Fruit fly (Drosophila melanogaster) whole organism, pupa: Measurements from ENCODE around the gene Jhbp7.

Experiments used
- CG10348 ChIP-seq: fragments of 200-800 bp; sonication (Bioruptor generic); IDR thresholded peaks from 2 replicates; pipeline ENCODE4 v1.3.6; 2022; ENCODE audit warnings: missing biosample characterization, missing genetic modification characterization
- CG12605 ChIP-seq: fragments of 200-800 bp; sonication (Bioruptor generic); IDR thresholded peaks from 2 replicates; pipeline ENCODE4 v1.3.6; 2022; ENCODE audit warnings: missing biosample characterization, missing genetic modification characterization
- CG13204 ChIP-seq: fragments of 200-800 bp; sonication (Bioruptor generic); optimal IDR thresholded peaks from 2 replicates; lab custom pipeline; 2018; ENCODE audit warnings: missing biosample characterization, mild to moderate bottlenecking, missing genetic modification characterization, moderate library complexity
- CG14655 ChIP-seq: fragments of 200-800 bp; sonication (Bioruptor generic); optimal IDR thresholded peaks from 3 replicates; lab custom pipeline; 2017; ENCODE audit warnings: mild to moderate bottlenecking, missing biosample characterization, missing genetic modification reagents, missing genetic modification characterization
- CG15710 ChIP-seq: fragments of 200-800 bp; sonication (Bioruptor generic); optimal IDR thresholded peaks from 2 replicates; lab custom pipeline; 2018; ENCODE audit warnings: missing biosample characterization, mild to moderate bottlenecking, missing genetic modification characterization, moderate library complexity
- CG17806 ChIP-seq: fragments of 200-800 bp; sonication (Bioruptor generic); optimal IDR thresholded peaks from 2 replicates; lab custom pipeline; 2018; ENCODE audit warnings: missing biosample characterization, mild to moderate bottlenecking, missing genetic modification characterization, moderate library complexity
- CG32121 ChIP-seq: fragments of 200-800 bp; sonication (Bioruptor generic); IDR thresholded peaks from 2 replicates; pipeline ENCODE4 v1.3.6; 2022; ENCODE audit warnings: missing biosample characterization, missing genetic modification characterization
- CG34367 ChIP-seq: fragments of 200-800 bp; sonication (Bioruptor generic); optimal IDR thresholded peaks from 2 replicates; lab custom pipeline; 2018; ENCODE audit warnings: missing biosample characterization, mild to moderate bottlenecking, missing genetic modification characterization
- CG4496 ChIP-seq: fragments of 200-800 bp; sonication (Bioruptor generic); IDR thresholded peaks from 3 replicates; pipeline ENCODE4 v1.3.6; 2022; ENCODE audit warnings: missing biosample characterization, missing genetic modification characterization
- CG8159 ChIP-seq: fragments of 200-800 bp; sonication (Bioruptor generic); optimal IDR thresholded peaks from 3 replicates; lab custom pipeline; 2018; ENCODE audit warnings: missing biosample characterization, mild to moderate bottlenecking, missing genetic modification characterization, moderate library complexity
- CG8301 ChIP-seq: fragments of 200-800 bp; sonication (Bioruptor generic); optimal IDR thresholded peaks from 2 replicates; lab custom pipeline; 2018; ENCODE audit warnings: missing biosample characterization, mild to moderate bottlenecking, missing genetic modification characterization
- CG9948 ChIP-seq: fragments of 200-800 bp; sonication (Bioruptor generic); optimal IDR thresholded peaks from 2 replicates; lab custom pipeline; 2018; ENCODE audit warnings: missing biosample characterization, mild to moderate bottlenecking, missing genetic modification characterization, moderate library complexity
- D1 ChIP-seq: fragments of 200-800 bp; sonication (Bioruptor generic); optimal IDR thresholded peaks from 2 replicates; lab custom pipeline; 2018; ENCODE audit warnings: missing biosample characterization, mild to moderate bottlenecking, missing genetic modification characterization, moderate library complexity
- EcR ChIP-seq: fragments of 200-800 bp; sonication (Bioruptor generic); optimal IDR thresholded peaks from 3 replicates; lab custom pipeline; 2019; ENCODE audit warnings: missing biosample characterization, missing genetic modification characterization, mild to moderate bottlenecking, moderate library complexity, missing genetic modification reagents
- Ets98B ChIP-seq: fragments of 200-800 bp; sonication (Bioruptor generic); IDR thresholded peaks from 2 replicates; pipeline ENCODE4 v1.3.6; 2022; ENCODE audit warnings: missing biosample characterization, missing genetic modification characterization
- Pif1A ChIP-seq: fragments of 200-800 bp; sonication (Bioruptor generic); optimal IDR thresholded peaks from 3 replicates; lab custom pipeline; 2016; ENCODE audit warnings: missing biosample characterization, missing genetic modification characterization
- Pif1B ChIP-seq: fragments of 200-800 bp; sonication (Bioruptor generic); optimal IDR thresholded peaks from 3 replicates; lab custom pipeline; 2016; ENCODE audit warnings: missing biosample characterization, missing genetic modification characterization
- Snoo ChIP-seq: fragments of 200-800 bp; sonication (Bioruptor generic); optimal IDR thresholded peaks from 3 replicates; lab custom pipeline; 2017; ENCODE audit warnings: missing biosample characterization, mild to moderate bottlenecking, missing genetic modification characterization, inconsistent platforms
- fd96Ca ChIP-seq: fragments of 200-800 bp; sonication (Bioruptor generic); IDR thresholded peaks from 3 replicates; pipeline ENCODE4 v1.3.6; 2022; ENCODE audit warnings: missing biosample characterization, missing genetic modification characterization
- gl ChIP-seq: fragments of 200-800 bp; sonication (Bioruptor generic); optimal IDR thresholded peaks from 2 replicates; lab custom pipeline; 2018; ENCODE audit warnings: missing biosample characterization, mild to moderate bottlenecking, missing genetic modification characterization
- rn ChIP-seq: fragments of 200-800 bp; sonication (Bioruptor generic); IDR thresholded peaks from 2 replicates; pipeline ENCODE4 v1.3.6; 2022; ENCODE audit warnings: missing biosample characterization, missing genetic modification characterization

The Jhbp7 gene

dm6 chr3R:25219018-25219417 is 18.4 kb upstream of the Jhbp7 start, which contains the start of gene CG31103:
CG31103 (plus strand) TSS chr3R:25219318.
- no peak for TF ChIP-seq EcR
- TF ChIP-seq Ets98B, result no peak
- TF ChIP-seq CG17806 (tag; lab: Kevin White, UChicago), result no peak
- TF ChIP-seq Snoo (tag; lab: Kevin White, UChicago), result no peak
- no peak for TF ChIP-seq CG10348 (GFP tag; lab: Robert Waterston, UW)
- no peak for TF ChIP-seq CG9948 (tag; lab: Kevin White, UChicago)
- no peak for TF ChIP-seq CG12605 (GFP tag; lab: Robert Waterston, UW)
- TF ChIP-seq CG4496 (GFP tag; lab: Robert Waterston, UW), result no peak
- TF ChIP-seq CG15710, result no peak
- TF ChIP-seq, all 21 proteins: peak for 0

dm6 chr3R:25221203-25221807 is 16.1 kb upstream of the Jhbp7 start, which contains the start of gene Alg9:
Alg9 (plus strand) TSS chr3R:25221589.
- TF ChIP-seq CG8301 (tag; lab: Kevin White, UChicago), result no peak
- no peak for TF ChIP-seq Pif1A (GFP tag; lab: Kevin White, UChicago)
- no peak for TF ChIP-seq CG13204

dm6 chr3R:25225483-25225882 is 11.9 kb upstream of the Jhbp7 start:
- TF ChIP-seq CG13204, result no peak
- TF ChIP-seq Ets98B, result no peak
- no peak for TF ChIP-seq fd96Ca
- TF ChIP-seq Snoo (tag; lab: Kevin White, UChicago), result no peak
- TF ChIP-seq CG15710, result no peak
- TF ChIP-seq EcR, result no peak
- no peak for TF ChIP-seq CG10348 (GFP tag; lab: Robert Waterston, UW)
- TF ChIP-seq CG34367, result no peak
- TF ChIP-seq CG8301 (tag; lab: Kevin White, UChicago), result no peak
- TF ChIP-seq CG32121 (GFP tag; lab: Robert Waterston, UW), result no peak
- no peak for TF ChIP-seq CG14655
- TF ChIP-seq CG9948 (tag; lab: Kevin White, UChicago), result no peak
- no peak for TF ChIP-seq rn (GFP tag; lab: Robert Waterston, UW)
- no peak for TF ChIP-seq CG17806 (tag; lab: Kevin White, UChicago)
- TF ChIP-seq gl (tag; lab: Kevin White, UChicago), result no peak
- no peak for TF ChIP-seq D1 (tag; lab: Kevin White, UChicago)
- TF ChIP-seq CG8159 (tag; lab: Kevin White, UChicago), result no peak
- TF ChIP-seq CG4496 (GFP tag; lab: Robert Waterston, UW), result no peak
- TF ChIP-seq, all 21 proteins: peak for 0

- TF ChIP-seq fd96Ca, result peak; percentile 56
- TF ChIP-seq Ets98B, result peak; percentile 64
- 0 out of 2 replicates have a peak, but pooled peaks have one; percentile 7 for TF ChIP-seq CG10348 (GFP tag; lab: Robert Waterston, UW)
- peak; percentile 92 for TF ChIP-seq CG9948 (tag; lab: Kevin White, UChicago)
- TF ChIP-seq CG17806 (tag; lab: Kevin White, UChicago), result peak; percentile 84
- TF ChIP-seq CG8301 (tag; lab: Kevin White, UChicago), result peak; percentile 94
- TF ChIP-seq rn (GFP tag; lab: Robert Waterston, UW), result peak; percentile 54
- TF ChIP-seq D1 (tag; lab: Kevin White, UChicago), result peak; percentile 73
- TF ChIP-seq CG34367, result peak; percentile 82
- peak; percentile 68 for TF ChIP-seq gl (tag; lab: Kevin White, UChicago)
- peak; percentile 67 for TF ChIP-seq CG13204
- TF ChIP-seq CG15710, result peak; percentile 91
- peak; percentile 76; the same call in 2 of the 3 replicates for TF ChIP-seq CG4496 (GFP tag; lab: Robert Waterston, UW)
- TF ChIP-seq EcR, result no peak
- peak; percentile 92 for TF ChIP-seq Snoo (tag; lab: Kevin White, UChicago)
- peak; percentile 92 for TF ChIP-seq CG8159 (tag; lab: Kevin White, UChicago)
- TF ChIP-seq Pif1B (GFP tag; lab: Kevin White, UChicago), result peak; percentile 90
- TF ChIP-seq CG12605 (GFP tag; lab: Robert Waterston, UW), result peak; percentile 49
- peak; percentile 71; the same call in 1 of the 2 replicates for TF ChIP-seq CG32121 (GFP tag; lab: Robert Waterston, UW)
- peak; percentile 97 for TF ChIP-seq CG14655
- TF ChIP-seq Pif1A (GFP tag; lab: Kevin White, UChicago), result peak; percentile 93
Measured at dm6 chr3R:25232271-25232989, 5.0 kb upstream of the Jhbp7 start, which contains the start of gene Cad96Cb. Cad96Cb (minus strand) TSS chr3R:25232321.

dm6 chr3R:25235362-25235761 is 2.1 kb upstream of the Jhbp7 start, which contains the start of gene Sil1:
Sil1 (minus strand) TSS chr3R:25235529.
- TF ChIP-seq CG32121 (GFP tag; lab: Robert Waterston, UW) (no peak), Pif1B (GFP tag; lab: Kevin White, UChicago) (no peak), CG10348 (GFP tag; lab: Robert Waterston, UW) (no peak), CG15710 (no peak), Snoo (tag; lab: Kevin White, UChicago) (no peak), fd96Ca (no peak), CG9948 (tag; lab: Kevin White, UChicago) (no peak), CG8159 (tag; lab: Kevin White, UChicago) (no peak), Ets98B (no peak), CG14655 (no peak), CG13204 (no peak)

- no peak for TF ChIP-seq EcR
- TF ChIP-seq gl (tag; lab: Kevin White, UChicago), result no peak
- TF ChIP-seq CG14655, result no peak
- TF ChIP-seq CG9948 (tag; lab: Kevin White, UChicago), result no peak
- TF ChIP-seq CG10348 (GFP tag; lab: Robert Waterston, UW), result no peak
- TF ChIP-seq Ets98B, result no peak
- TF ChIP-seq Snoo (tag; lab: Kevin White, UChicago), result no peak
- no peak for TF ChIP-seq CG8301 (tag; lab: Kevin White, UChicago)
- no peak for TF ChIP-seq CG34367
- no peak for TF ChIP-seq CG4496 (GFP tag; lab: Robert Waterston, UW)
- TF ChIP-seq CG13204, result no peak
- TF ChIP-seq fd96Ca, result no peak
Measured at dm6 chr3R:25236121-25236520, 1.3 kb upstream of the Jhbp7 start.
